Worm (Caenorhabditis elegans) whole organism, L4 larva: ENCODE data around the gene tmem-218.

Experiments used
- D1046.2 ChIP-seq: fragments of 200-800 bp; sonication (Bioruptor generic); IDR thresholded peaks from 2 replicates; pipeline ENCODE4 v1.3.6; 2022; ENCODE audit warnings: missing genetic modification characterization, missing compliant biosample characterization
- F10B5.3 ChIP-seq: sonication (generic microtip); optimal IDR thresholded peaks from 2 replicates; lab custom pipeline; 2016; ENCODE audit warnings: mild to moderate bottlenecking, missing genetic modification characterization, missing compliant biosample characterization
- F37D6.2 ChIP-seq: sonication (generic microtip); optimal IDR thresholded peaks from 2 replicates; lab custom pipeline; 2016; ENCODE audit warnings: mild to moderate bottlenecking, missing genetic modification characterization, missing compliant biosample characterization
- F49E8.2 ChIP-seq: sonication (generic microtip); optimal IDR thresholded peaks from 2 replicates; lab custom pipeline; 2016; ENCODE audit warnings: missing compliant biosample characterization, mild to moderate bottlenecking, missing genetic modification characterization, borderline replicate concordance
- T20F7.1 ChIP-seq: fragments of 200-800 bp; sonication (Bioruptor generic); optimal IDR thresholded peaks from 2 replicates; lab custom pipeline; 2018; ENCODE audit warnings: mild to moderate bottlenecking, missing genetic modification characterization, missing compliant biosample characterization
- Y105C5A.15 ChIP-seq: fragments of 200-800 bp; sonication (Bioruptor generic); IDR thresholded peaks from 2 replicates; pipeline ENCODE4 v1.3.6; 2022; ENCODE audit warnings: missing genetic modification characterization, missing compliant biosample characterization
- Y48G9A.11 ChIP-seq: fragments of 200-800 bp; sonication (Bioruptor generic); IDR thresholded peaks from 2 replicates; pipeline ENCODE4 v1.3.6; 2022; ENCODE audit warnings: missing genetic modification reagents, missing genetic modification characterization, missing compliant biosample characterization
- aly-2 ChIP-seq: sonication (generic microtip); optimal IDR thresholded peaks from 2 replicates; lab custom pipeline; 2018; ENCODE audit warnings: missing biosample characterization, missing genetic modification characterization
- attf-4 ChIP-seq: sonication (generic microtip); optimal IDR thresholded peaks from 3 replicates; lab custom pipeline; 2017; ENCODE audit warnings: missing biosample characterization, missing genetic modification characterization
- ceh-28 ChIP-seq: fragments of 150-350 bp; optimal IDR thresholded peaks from 2 replicates; lab custom pipeline; 2014; ENCODE audit warnings: missing biosample characterization, missing genetic modification reagents, missing genetic modification characterization
- ceh-44 ChIP-seq: fragments of 200-800 bp; sonication (Bioruptor generic); IDR thresholded peaks from 2 replicates; pipeline ENCODE4 v1.3.6; 2022; ENCODE audit warnings: missing genetic modification reagents, missing genetic modification characterization, missing compliant biosample characterization
- ceh-62 ChIP-seq: sonication (generic microtip); optimal IDR thresholded peaks from 2 replicates; lab custom pipeline; 2017; ENCODE audit warnings: missing biosample characterization, missing genetic modification characterization
- ceh-82 ChIP-seq: sonication (generic microtip); optimal IDR thresholded peaks from 2 replicates; lab custom pipeline; 2017; ENCODE audit warnings: missing biosample characterization, missing genetic modification characterization
- ces-1 ChIP-seq: fragments of 150-350 bp; sonication (generic microtip); optimal IDR thresholded peaks from 4 replicates; lab custom pipeline; 2014; ENCODE audit warnings: missing biosample characterization, missing genetic modification reagents, missing genetic modification characterization
- cey-2 ChIP-seq: sonication (generic microtip); optimal IDR thresholded peaks from 3 replicates; lab custom pipeline; 2017; ENCODE audit warnings: missing genetic modification characterization, mild to moderate bottlenecking, missing compliant biosample characterization, antibody characterized with exemption, borderline replicate concordance; ENCODE audit not compliant: insufficient read depth
- daf-16 ChIP-seq, 3 experiments: sonication (generic microtip); optimal IDR thresholded peaks; 2 replicates each; lab custom pipeline; 2016 to 2017; ENCODE audit warnings: missing genetic modification characterization in 3 of 3, missing genetic modification reagents in 3 of 3, mild to moderate bottlenecking in 2 of 3, missing compliant biosample characterization in 2 of 3, missing biosample characterization in 1 of 3, moderate library complexity in 1 of 3
- daf-8 ChIP-seq: fragments of 200-800 bp; sonication (Bioruptor generic); IDR thresholded peaks from 2 replicates; pipeline ENCODE4 v1.3.6; 2022; ENCODE audit warnings: missing genetic modification characterization, missing compliant biosample characterization
- dmd-6 ChIP-seq: fragments of 200-800 bp; sonication (Bioruptor generic); IDR thresholded peaks from 2 replicates; pipeline ENCODE4 v1.3.6; 2022; ENCODE audit warnings: missing genetic modification reagents, missing genetic modification characterization, missing compliant biosample characterization
- dpl-1 ChIP-seq: fragments of 150-350 bp; optimal IDR thresholded peaks from 2 replicates; lab custom pipeline; 2014; ENCODE audit warnings: missing biosample characterization, missing genetic modification reagents, missing genetic modification characterization
- dve-1 ChIP-seq: sonication (generic microtip); optimal IDR thresholded peaks from 2 replicates; lab custom pipeline; 2017; ENCODE audit warnings: antibody characterized with exemption, mild to moderate bottlenecking, missing genetic modification characterization, missing compliant biosample characterization; ENCODE audit not compliant: insufficient read depth
- egl-27 ChIP-seq: sonication (generic microtip); optimal IDR thresholded peaks from 3 replicates; lab custom pipeline; 2017; ENCODE audit warnings: missing biosample characterization, missing genetic modification reagents, missing genetic modification characterization
- fos-1 ChIP-seq: fragments of 150-350 bp; optimal IDR thresholded peaks from 2 replicates; lab custom pipeline; 2014; ENCODE audit warnings: missing biosample characterization, missing genetic modification characterization
- hif-1 ChIP-seq, 2 experiments: sonication (generic microtip); optimal IDR thresholded peaks; 2 replicates each; lab custom pipeline; 2016 to 2017; ENCODE audit warnings: missing compliant biosample characterization in 2 of 2, missing genetic modification characterization in 2 of 2, missing genetic modification reagents in 2 of 2, missing genotype in 2 of 2, mild to moderate bottlenecking in 1 of 2
- hlh-11 ChIP-seq: fragments of 200-800 bp; sonication (Bioruptor generic); optimal IDR thresholded peaks from 2 replicates; lab custom pipeline; 2018; ENCODE audit warnings: mild to moderate bottlenecking, missing genetic modification characterization, missing compliant biosample characterization
- hlh-30 ChIP-seq: sonication (generic microtip); optimal IDR thresholded peaks from 2 replicates; lab custom pipeline; 2017; ENCODE audit warnings: antibody characterized with exemption, mild to moderate bottlenecking, missing genetic modification characterization, missing compliant biosample characterization; ENCODE audit not compliant: insufficient read depth
- lim-7 ChIP-seq: fragments of 200-800 bp; sonication (Bioruptor generic); IDR thresholded peaks from 2 replicates; pipeline ENCODE4 v1.3.6; 2022; ENCODE audit warnings: missing genetic modification characterization, missing compliant biosample characterization
- lin-13 ChIP-seq: fragments of 150-350 bp; optimal IDR thresholded peaks from 2 replicates; lab custom pipeline; 2014; ENCODE audit warnings: missing biosample characterization, missing genetic modification reagents, missing genetic modification characterization
- lin-15B ChIP-seq: fragments of 150-350 bp; sonication (generic microtip); optimal IDR thresholded peaks from 3 replicates; lab custom pipeline; 2014; ENCODE audit warnings: missing biosample characterization, missing genetic modification characterization
- lin-29 ChIP-seq: fragments of 200-800 bp; sonication (Bioruptor generic); IDR thresholded peaks from 2 replicates; pipeline ENCODE4 v1.3.6; 2022; ENCODE audit warnings: missing genetic modification reagents, missing genetic modification characterization, missing compliant biosample characterization
- lin-39 ChIP-seq: fragments of 150-350 bp; optimal IDR thresholded peaks from 2 replicates; lab custom pipeline; 2014; ENCODE audit warnings: missing biosample characterization, missing genetic modification reagents, missing genetic modification characterization
- lsy-2 ChIP-seq, 2 experiments: fragments of 150-350 bp in 1 of 2; sonication (generic microtip) in 1 of 2; optimal IDR thresholded peaks; 2 replicates each; lab custom pipeline; 2014 to 2017; ENCODE audit warnings: missing biosample characterization in 2 of 2, missing genetic modification characterization in 2 of 2
- mdl-1 ChIP-seq, 2 experiments: fragments of 150-350 bp in 1 of 2; sonication (generic microtip) in 1 of 2; optimal IDR thresholded peaks; 2 replicates each; lab custom pipeline; 2014 to 2017; ENCODE audit warnings: missing biosample characterization in 2 of 2, missing genetic modification characterization in 2 of 2
- mdt-29 ChIP-seq: fragments of 200-800 bp; sonication (Bioruptor generic); IDR thresholded peaks from 2 replicates; pipeline ENCODE4 v1.3.6; 2022; ENCODE audit warnings: missing genetic modification reagents, missing genetic modification characterization, missing compliant biosample characterization
- mep-1 ChIP-seq: fragments of 150-350 bp; sonication (generic microtip); optimal IDR thresholded peaks from 3 replicates; lab custom pipeline; 2014; ENCODE audit warnings: missing biosample characterization, missing genetic modification characterization
- mxl-3 ChIP-seq: fragments of 200-800 bp; sonication (Bioruptor generic); optimal IDR thresholded peaks from 2 replicates; lab custom pipeline; 2018; ENCODE audit warnings: mild to moderate bottlenecking, missing genetic modification characterization, missing compliant biosample characterization
- nhr-10 ChIP-seq: fragments of 150-350 bp; optimal IDR thresholded peaks from 2 replicates; lab custom pipeline; 2014; ENCODE audit warnings: missing biosample characterization, missing genetic modification characterization
- nhr-102 ChIP-seq: sonication (generic microtip); optimal IDR thresholded peaks from 2 replicates; lab custom pipeline; 2016; ENCODE audit warnings: mild to moderate bottlenecking, missing genetic modification characterization, moderate library complexity, missing compliant biosample characterization
- nhr-11 ChIP-seq: fragments of 150-350 bp; optimal IDR thresholded peaks from 2 replicates; lab custom pipeline; 2014; ENCODE audit warnings: missing biosample characterization, missing genetic modification characterization
- nhr-28 ChIP-seq: fragments of 150-350 bp; optimal IDR thresholded peaks from 2 replicates; lab custom pipeline; 2014; ENCODE audit warnings: missing biosample characterization, missing genetic modification characterization
- nhr-42 ChIP-seq: fragments of 200-800 bp; sonication (Bioruptor generic); IDR thresholded peaks from 2 replicates; pipeline ENCODE4 v1.3.6; 2022; ENCODE audit warnings: missing genetic modification characterization, missing compliant biosample characterization
- nhr-6 ChIP-seq: fragments of 150-350 bp; optimal IDR thresholded peaks from 2 replicates; lab custom pipeline; 2014; ENCODE audit warnings: missing biosample characterization, missing genetic modification characterization
- nhr-77 ChIP-seq: fragments of 150-350 bp; optimal IDR thresholded peaks from 2 replicates; lab custom pipeline; 2014; ENCODE audit warnings: missing biosample characterization, missing genetic modification characterization
- php-3 ChIP-seq: fragments of 200-800 bp; sonication (Bioruptor generic); IDR thresholded peaks from 2 replicates; pipeline ENCODE4 v1.3.6; 2022; ENCODE audit warnings: missing genetic modification reagents, missing genetic modification characterization, missing compliant biosample characterization
- pqm-1 ChIP-seq: sonication (generic microtip); optimal IDR thresholded peaks from 2 replicates; lab custom pipeline; 2017; ENCODE audit warnings: missing biosample characterization, missing genetic modification characterization
- snpc-4 ChIP-seq: fragments of 150-350 bp; optimal IDR thresholded peaks from 2 replicates; lab custom pipeline; 2014; ENCODE audit warnings: missing biosample characterization, missing genetic modification characterization
- spr-1 ChIP-seq: sonication (generic microtip); optimal IDR thresholded peaks from 2 replicates; lab custom pipeline; 2016; ENCODE audit warnings: mild to moderate bottlenecking, missing genetic modification characterization, missing compliant biosample characterization
- tra-1 ChIP-seq: fragments of 200-800 bp; sonication (Bioruptor generic); IDR thresholded peaks from 2 replicates; pipeline ENCODE4 v1.3.6; 2022; ENCODE audit warnings: missing genetic modification reagents, missing genetic modification characterization, missing compliant biosample characterization
- unc-130 ChIP-seq: sonication (generic microtip); optimal IDR thresholded peaks from 2 replicates; lab custom pipeline; 2016; ENCODE audit warnings: missing genetic modification reagents, missing genetic modification characterization, missing compliant biosample characterization
- zip-11 ChIP-seq: fragments of 200-800 bp; sonication (Bioruptor generic); IDR thresholded peaks from 2 replicates; pipeline ENCODE4 v1.3.6; 2022; ENCODE audit warnings: missing genetic modification characterization, missing compliant biosample characterization
- ztf-11 ChIP-seq: fragments of 150-350 bp; optimal IDR thresholded peaks from 2 replicates; lab custom pipeline; 2014; ENCODE audit warnings: missing biosample characterization, missing genetic modification characterization
- ztf-7 ChIP-seq: fragments of 150-350 bp; optimal IDR thresholded peaks from 2 replicates; lab custom pipeline; 2014; ENCODE audit warnings: missing biosample characterization, missing genetic modification characterization

The tmem-218 gene

ce11 chrX:17600139-17600538, 49.3 kb upstream of the tmem-218 start, which contains the start of gene lec-9 (continued):
- TF ChIP-seq spr-1 (tag; lab: Kevin White, UChicago), result no peak
- peak; percentile 89 for TF ChIP-seq dmd-6 (GFP tag; lab: Robert Waterston, UW)
- no peak for TF ChIP-seq lin-39 (tag; lab: Kevin White, UChicago)
- peak in 1 of 2 experiments; percentile 22 for TF ChIP-seq lsy-2 (tag; optimal IDR thresholded peaks at IDR 0.05; lab: Kevin White, UChicago)
- 0 out of 2 replicates have a peak, but pooled peaks have one; percentile 23 for TF ChIP-seq tra-1 (GFP tag; lab: Robert Waterston, UW)
- peak; percentile 19 for TF ChIP-seq lin-13
- no peak for TF ChIP-seq lim-7 (GFP tag; lab: Robert Waterston, UW)
- TF ChIP-seq ces-1 (GFP tag; lab: Kevin White, UChicago), result no peak
- no peak for TF ChIP-seq F49E8.2 (tag; lab: Kevin White, UChicago)
- TF ChIP-seq nhr-28 (tag; lab: Kevin White, UChicago), result peak; percentile 76
- no peak for TF ChIP-seq ztf-7 (tag; lab: Kevin White, UChicago)
- TF ChIP-seq ztf-11 (tag; lab: Kevin White, UChicago), result no peak
- no peak for TF ChIP-seq mdt-29
- TF ChIP-seq nhr-6, result peak; percentile 88
- TF ChIP-seq D1046.2 (GFP tag; lab: Robert Waterston, UW), result no peak
- TF ChIP-seq F37D6.2 (tag; lab: Kevin White, UChicago), result no peak
- TF ChIP-seq mxl-3 (GFP tag; lab: Kevin White, UChicago), result peak; percentile 31
- TF ChIP-seq nhr-10, result no peak
- peak; percentile 5 for TF ChIP-seq nhr-11 (tag; lab: Kevin White, UChicago)
- no peak for TF ChIP-seq egl-27 (tag; lab: Kevin White, UChicago)
- TF ChIP-seq T20F7.1, result no peak
- no peak for TF ChIP-seq hif-1 (tag; optimal IDR thresholded peaks at IDR 0.05; lab: Kevin White, UChicago)
- TF ChIP-seq ceh-82, result no peak
- TF ChIP-seq snpc-4 (tag; lab: Kevin White, UChicago), result no peak

ce11 chrX:17601345-17601744, 48.1 kb upstream of the tmem-218 start:
- TF ChIP-seq zip-11 (GFP tag; lab: Robert Waterston, UW), result no peak
- TF ChIP-seq nhr-6, result no peak
- TF ChIP-seq daf-8, result no peak
- peak; percentile 73 for TF ChIP-seq php-3 (GFP tag; lab: Robert Waterston, UW)
- TF ChIP-seq dmd-6 (GFP tag; lab: Robert Waterston, UW), result peak; percentile 55
- TF ChIP-seq attf-4 (tag; lab: Kevin White, UChicago), result no peak
- no peak for TF ChIP-seq unc-130 (GFP tag; lab: Kevin White, UChicago)
- no peak for TF ChIP-seq ceh-44 (GFP tag; lab: Robert Waterston, UW)
- TF ChIP-seq aly-2 (tag; lab: Kevin White, UChicago), result no peak
- TF ChIP-seq dpl-1, result no peak
- TF ChIP-seq ceh-62 (tag; lab: Kevin White, UChicago), result no peak
- TF ChIP-seq ceh-28 (tag; lab: Kevin White, UChicago), result no peak
- no peak for TF ChIP-seq nhr-102
- TF ChIP-seq cey-2 (tag; lab: Kevin White, UChicago), result no peak
- TF ChIP-seq snpc-4 (tag; lab: Kevin White, UChicago), result no peak
- peak; percentile 36 for TF ChIP-seq mep-1 (tag; lab: Kevin White, UChicago)
- peak; percentile 58 for TF ChIP-seq nhr-77 (tag; lab: Kevin White, UChicago)
- TF ChIP-seq lin-15B, result no peak
- TF ChIP-seq Y105C5A.15 (GFP tag; lab: Robert Waterston, UW), result no peak
- no peak for TF ChIP-seq F10B5.3
- no peak for TF ChIP-seq egl-27 (tag; lab: Kevin White, UChicago)
- TF ChIP-seq hlh-30 (tag; lab: Kevin White, UChicago), result no peak
- TF ChIP-seq nhr-28 (tag; lab: Kevin White, UChicago), result peak; percentile 72
- TF ChIP-seq pqm-1 (tag; lab: Kevin White, UChicago), result peak; percentile 91
- TF ChIP-seq fos-1 (tag; lab: Kevin White, UChicago), result no peak
- TF ChIP-seq Y48G9A.11 (GFP tag; lab: Robert Waterston, UW), result no peak
- peak in 1 of 2 experiments; percentile 5 for TF ChIP-seq mdl-1 (tag; optimal IDR thresholded peaks at IDR 0.05; lab: Kevin White, UChicago)
- TF ChIP-seq T20F7.1, result no peak
- no peak for TF ChIP-seq daf-16 (GFP tag; optimal IDR thresholded peaks at IDR 0.05; lab: Kevin White, UChicago)
- TF ChIP-seq daf-16 (tag; optimal IDR thresholded peaks at IDR 0.05; lab: Kevin White, UChicago), result peak; percentile 96
- no peak for TF ChIP-seq nhr-42 (GFP tag; lab: Robert Waterston, UW)
- TF ChIP-seq lin-29 (GFP tag; lab: Robert Waterston, UW), result no peak
- TF ChIP-seq hlh-11, result peak; percentile 64
- TF ChIP-seq dve-1, result peak; percentile 57
